Worm (Caenorhabditis elegans): ENCODE results near the gene Y39A3B.7.

DNA sequence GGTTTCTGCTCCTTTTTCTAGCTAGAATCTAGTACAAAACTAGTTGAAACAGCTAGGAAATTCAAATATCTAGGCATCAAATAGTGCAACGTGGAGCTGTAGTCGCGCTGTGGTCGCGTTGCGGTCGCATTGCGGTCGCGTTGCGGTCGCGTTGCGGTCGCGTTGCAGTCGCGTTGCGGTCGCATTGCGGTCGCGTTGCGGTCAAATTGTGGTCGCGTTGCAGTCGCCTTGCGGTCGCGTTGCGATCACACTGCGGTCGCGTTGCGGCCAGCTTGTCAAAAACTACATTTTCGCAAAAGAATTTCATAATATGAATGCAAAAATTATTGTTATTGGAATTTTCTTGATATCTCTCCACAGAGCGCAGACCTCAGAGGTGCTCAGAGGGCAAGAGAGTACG is 8.8 kb downstream of the Y39A3B.7 start:
- TF ChIP-seq sea-1 (GFP tag; conservative IDR thresholded peaks at IDR 0.05) (no peak), ceh-36 (tag; optimal IDR thresholded peaks at IDR 0.05) (no peak), ama-1 (optimal IDR thresholded peaks at IDR 0.05) (no peak), F13C5.2 (tag; optimal IDR thresholded peaks at IDR 0.05) (no peak), scrt-1 (GFP tag; IDR thresholded peaks at IDR 0.05) (no peak), hmbx-1 (tag; optimal IDR thresholded peaks at IDR 0.05) (no peak), ceh-13 (GFP tag; optimal IDR thresholded peaks at IDR 0.05) (no peak), flt-1 (GFP tag; IDR thresholded peaks at IDR 0.05) (no peak), hnd-1 (tag; optimal IDR thresholded peaks at IDR 0.05) (no peak)

All from whole organism, early embryonic.